Fruit fly (Drosophila melanogaster): ENCODE results near the gene ymp.

Gene ymp

dm6 chr3R:25594128-25594527, 14.8 kb downstream of the ymp start:
- no peak for TF ChIP-seq psq (optimal IDR thresholded peaks at IDR 0.05)
- TF ChIP-seq usp (GFP tag; optimal IDR thresholded peaks at IDR 0.05): no peak
- no peak for TF ChIP-seq Dll (optimal IDR thresholded peaks at IDR 0.05)
- TF ChIP-seq CG8478 (optimal IDR thresholded peaks at IDR 0.05): no peak
- TF ChIP-seq EcR (GFP tag; optimal IDR thresholded peaks at IDR 0.05): no peak
- no peak for TF ChIP-seq pan (optimal IDR thresholded peaks at IDR 0.05)

dm6 chr3R:25591500-25591899, 17.4 kb downstream of the ymp start:
- TF ChIP-seq CG8478 (optimal IDR thresholded peaks at IDR 0.05) (no peak), usp (GFP tag; optimal IDR thresholded peaks at IDR 0.05) (no peak), pan (optimal IDR thresholded peaks at IDR 0.05) (no peak), EcR (GFP tag; optimal IDR thresholded peaks at IDR 0.05) (no peak), Dll (optimal IDR thresholded peaks at IDR 0.05) (no peak), psq (optimal IDR thresholded peaks at IDR 0.05) (no peak)

- no peak for TF ChIP-seq CG8478 (optimal IDR thresholded peaks at IDR 0.05)
- no peak for TF ChIP-seq psq (optimal IDR thresholded peaks at IDR 0.05)
- no peak for TF ChIP-seq Dll (optimal IDR thresholded peaks at IDR 0.05)
- TF ChIP-seq usp (GFP tag; optimal IDR thresholded peaks at IDR 0.05): no peak
- TF ChIP-seq EcR (GFP tag; optimal IDR thresholded peaks at IDR 0.05): no peak
- no peak for TF ChIP-seq pan (optimal IDR thresholded peaks at IDR 0.05)
These were observed 18.0 kb downstream of the ymp start for dm6 chr3R:25590850-25591410.

- no peak for TF ChIP-seq pan (optimal IDR thresholded peaks at IDR 0.05)
These were observed 19.8 kb downstream of the ymp start for dm6 chr3R:25589168-25589567.

dm6 chr3R:25588493-25588892, 20.4 kb downstream of the ymp start:
- no peak for TF ChIP-seq pan (optimal IDR thresholded peaks at IDR 0.05)

dm6 chr3R:25587708-25588107, 21.2 kb downstream of the ymp start:
- TF ChIP-seq pan (optimal IDR thresholded peaks at IDR 0.05): no peak
- no peak for TF ChIP-seq CG8478 (optimal IDR thresholded peaks at IDR 0.05)
- TF ChIP-seq psq (optimal IDR thresholded peaks at IDR 0.05): no peak
- TF ChIP-seq EcR (GFP tag; optimal IDR thresholded peaks at IDR 0.05): no peak
- TF ChIP-seq Dll (optimal IDR thresholded peaks at IDR 0.05): no peak
- no peak for TF ChIP-seq usp (GFP tag; optimal IDR thresholded peaks at IDR 0.05)

- TF ChIP-seq pan (optimal IDR thresholded peaks at IDR 0.05) (no peak), Dll (optimal IDR thresholded peaks at IDR 0.05) (no peak), CG8478 (optimal IDR thresholded peaks at IDR 0.05) (no peak), psq (optimal IDR thresholded peaks at IDR 0.05) (no peak), EcR (GFP tag; optimal IDR thresholded peaks at IDR 0.05) (no peak), usp (GFP tag; optimal IDR thresholded peaks at IDR 0.05) (no peak)
These were observed 25.8 kb downstream of the ymp start, which contains the start of gene CG4582 for dm6 chr3R:25583079-25583478. CG4582 (minus strand) TSS chr3R:25583179.

- TF ChIP-seq psq (optimal IDR thresholded peaks at IDR 0.05) (no peak), Dll (optimal IDR thresholded peaks at IDR 0.05) (no peak), pan (optimal IDR thresholded peaks at IDR 0.05) (no peak), CG8478 (optimal IDR thresholded peaks at IDR 0.05) (no peak), EcR (GFP tag; optimal IDR thresholded peaks at IDR 0.05) (no peak), usp (GFP tag; optimal IDR thresholded peaks at IDR 0.05) (no peak)
These were observed 49.6 kb downstream of the ymp start for dm6 chr3R:25559348-25559747.

- TF ChIP-seq usp (GFP tag; optimal IDR thresholded peaks at IDR 0.05): no peak
- no peak for TF ChIP-seq Dll (optimal IDR thresholded peaks at IDR 0.05)
- TF ChIP-seq EcR (GFP tag; optimal IDR thresholded peaks at IDR 0.05): peak in 1 of 2 experiments; percentile 72
These were observed 53.4 kb downstream of the ymp start for dm6 chr3R:25555365-25556106.

- TF ChIP-seq CG8478 (optimal IDR thresholded peaks at IDR 0.05): no peak
- no peak for TF ChIP-seq pan (optimal IDR thresholded peaks at IDR 0.05)
- TF ChIP-seq psq (optimal IDR thresholded peaks at IDR 0.05): no peak
- no peak for TF ChIP-seq EcR (GFP tag; optimal IDR thresholded peaks at IDR 0.05)
- TF ChIP-seq Dll (optimal IDR thresholded peaks at IDR 0.05): no peak
- no peak for TF ChIP-seq usp (GFP tag; optimal IDR thresholded peaks at IDR 0.05)
These were observed 56.7 kb downstream of the ymp start for dm6 chr3R:25552181-25552580.

dm6 chr3R:25550428-25550827, 58.5 kb downstream of the ymp start:
- TF ChIP-seq EcR (GFP tag; optimal IDR thresholded peaks at IDR 0.05) (no peak), pan (optimal IDR thresholded peaks at IDR 0.05) (no peak), CG8478 (optimal IDR thresholded peaks at IDR 0.05) (no peak), usp (GFP tag; optimal IDR thresholded peaks at IDR 0.05) (no peak), psq (optimal IDR thresholded peaks at IDR 0.05) (no peak), Dll (optimal IDR thresholded peaks at IDR 0.05) (no peak)

- TF ChIP-seq Dll (optimal IDR thresholded peaks at IDR 0.05) (no peak), pan (optimal IDR thresholded peaks at IDR 0.05) (no peak), usp (GFP tag; optimal IDR thresholded peaks at IDR 0.05) (no peak), psq (optimal IDR thresholded peaks at IDR 0.05) (no peak), CG8478 (optimal IDR thresholded peaks at IDR 0.05) (no peak), EcR (GFP tag; optimal IDR thresholded peaks at IDR 0.05) (no peak)
These were observed 59.2 kb downstream of the ymp start for dm6 chr3R:25549740-25550139.

All from whole organism.